Worm (Caenorhabditis elegans) whole organism, mixed stage, embryonic: Measurements from ENCODE around the gene Y75B12B.1.

Source experiments
- M03D4.4 ChIP-seq: sonication (generic microtip); optimal IDR thresholded peaks from 2 replicates; lab custom pipeline; 2017; ENCODE audit warnings: mild to moderate bottlenecking, missing genetic modification characterization, missing compliant biosample characterization
- bed-3 ChIP-seq: fragments of 200-800 bp; sonication (Bioruptor generic); optimal IDR thresholded peaks from 3 replicates; lab custom pipeline; 2018; ENCODE audit warnings: mild to moderate bottlenecking, missing genetic modification characterization, moderate library complexity, missing compliant biosample characterization
- blmp-1 ChIP-seq: fragments of 150-350 bp; optimal IDR thresholded peaks from 2 replicates; lab custom pipeline; 2014; ENCODE audit warnings: missing biosample characterization, missing genetic modification characterization
- ceh-39 ChIP-seq: fragments of 150-350 bp; optimal IDR thresholded peaks from 2 replicates; lab custom pipeline; 2014; ENCODE audit warnings: missing biosample characterization, missing genetic modification characterization
- ceh-43 ChIP-seq: fragments of 200-800 bp; sonication (Bioruptor generic); optimal IDR thresholded peaks from 2 replicates; lab custom pipeline; 2018; ENCODE audit warnings: mild to moderate bottlenecking, missing genetic modification characterization, moderate library complexity, missing compliant biosample characterization
- ceh-83 ChIP-seq: fragments of 200-800 bp; sonication (Bioruptor generic); optimal IDR thresholded peaks from 2 replicates; lab custom pipeline; 2018; ENCODE audit warnings: mild to moderate bottlenecking, missing genetic modification characterization, missing compliant biosample characterization
- ces-1 ChIP-seq: fragments of 150-350 bp; optimal IDR thresholded peaks from 2 replicates; lab custom pipeline; 2014; ENCODE audit warnings: missing biosample characterization, missing genetic modification reagents, missing genetic modification characterization
- cnd-1 ChIP-seq: fragments of 200-800 bp; sonication (Bioruptor generic); optimal IDR thresholded peaks from 2 replicates; lab custom pipeline; 2018; ENCODE audit warnings: mild to moderate bottlenecking, missing genetic modification characterization, missing compliant biosample characterization
- drap-1 ChIP-seq: fragments of 200-800 bp; sonication (Bioruptor generic); optimal IDR thresholded peaks from 3 replicates; lab custom pipeline; 2018; ENCODE audit warnings: mild to moderate bottlenecking, missing genetic modification characterization, missing compliant biosample characterization
- elt-1 ChIP-seq: sonication (generic microtip); optimal IDR thresholded peaks from 2 replicates; lab custom pipeline; 2017; ENCODE audit warnings: missing genetic modification characterization, mild to moderate bottlenecking, missing compliant biosample characterization, antibody characterized with exemption, moderate library complexity, borderline replicate concordance; ENCODE audit not compliant: insufficient read depth
- elt-3 ChIP-seq: fragments of 150-350 bp; optimal IDR thresholded peaks from 2 replicates; lab custom pipeline; 2014; ENCODE audit warnings: missing biosample characterization, missing genetic modification characterization
- flh-1 ChIP-seq: fragments of 200-800 bp; sonication (Bioruptor generic); optimal IDR thresholded peaks from 2 replicates; lab custom pipeline; 2018; ENCODE audit warnings: mild to moderate bottlenecking, missing genetic modification characterization, moderate library complexity, missing compliant biosample characterization
- ham-2 ChIP-seq: fragments of 200-800 bp; sonication (Bioruptor generic); optimal IDR thresholded peaks from 2 replicates; lab custom pipeline; 2018; ENCODE audit warnings: mild to moderate bottlenecking, missing genetic modification characterization, missing compliant biosample characterization
- hlh-1 ChIP-seq: fragments of 150-350 bp; optimal IDR thresholded peaks from 2 replicates; lab custom pipeline; 2014; ENCODE audit warnings: missing biosample characterization, missing genetic modification reagents, missing genetic modification characterization
- lin-13 ChIP-seq: fragments of 150-350 bp; optimal IDR thresholded peaks from 2 replicates; lab custom pipeline; 2014; ENCODE audit warnings: missing biosample characterization, missing genetic modification characterization
- lin-32 ChIP-seq: fragments of 200-800 bp; sonication (Bioruptor generic); optimal IDR thresholded peaks from 2 replicates; lab custom pipeline; 2018; ENCODE audit warnings: mild to moderate bottlenecking, missing genetic modification characterization, missing compliant biosample characterization
- lsy-2 ChIP-seq: fragments of 150-350 bp; optimal IDR thresholded peaks from 2 replicates; lab custom pipeline; 2014; ENCODE audit warnings: missing biosample characterization, missing genetic modification characterization
- mab-5 ChIP-seq: fragments of 150-350 bp; optimal IDR thresholded peaks from 2 replicates; lab custom pipeline; 2014; ENCODE audit warnings: missing biosample characterization, missing genetic modification characterization
- mep-1 ChIP-seq: fragments of 150-350 bp; optimal IDR thresholded peaks from 2 replicates; lab custom pipeline; 2017; ENCODE audit warnings: missing biosample characterization, missing genetic modification reagents, missing genetic modification characterization, inconsistent platforms
- mls-2 ChIP-seq: sonication (generic microtip); optimal IDR thresholded peaks from 2 replicates; lab custom pipeline; 2016; ENCODE audit warnings: mild to moderate bottlenecking, missing genetic modification characterization, moderate library complexity, missing compliant biosample characterization
- nhr-12 ChIP-seq: fragments of 150-350 bp; optimal IDR thresholded peaks from 2 replicates; lab custom pipeline; 2014; ENCODE audit warnings: missing biosample characterization, missing genetic modification characterization
- nhr-2 ChIP-seq: fragments of 150-350 bp; optimal IDR thresholded peaks from 2 replicates; lab custom pipeline; 2014; ENCODE audit warnings: missing biosample characterization, missing genetic modification characterization
- nhr-237 ChIP-seq: fragments of 150-350 bp; optimal IDR thresholded peaks from 2 replicates; lab custom pipeline; 2014; ENCODE audit warnings: missing biosample characterization, missing genetic modification characterization
- nhr-28 ChIP-seq: fragments of 150-350 bp; optimal IDR thresholded peaks from 2 replicates; lab custom pipeline; 2014; ENCODE audit warnings: missing biosample characterization, missing genetic modification characterization
- nhr-76 ChIP-seq: sonication (generic microtip); optimal IDR thresholded peaks from 2 replicates; lab custom pipeline; 2017; ENCODE audit warnings: missing biosample characterization, missing genetic modification characterization
- pha-4 ChIP-seq: fragments of 150-350 bp; optimal IDR thresholded peaks from 2 replicates; lab custom pipeline; 2018; ENCODE audit warnings: missing biosample characterization, missing genetic modification reagents, missing genetic modification characterization
- sem-2 ChIP-seq: fragments of 200-800 bp; sonication (Bioruptor generic); optimal IDR thresholded peaks from 2 replicates; lab custom pipeline; 2018; ENCODE audit warnings: mild to moderate bottlenecking, missing genetic modification characterization, missing compliant biosample characterization
- snpc-4 ChIP-seq: fragments of 150-350 bp; optimal IDR thresholded peaks from 2 replicates; lab custom pipeline; 2014; ENCODE audit warnings: missing biosample characterization, missing genetic modification characterization
- sptf-1 ChIP-seq: sonication (generic microtip); optimal IDR thresholded peaks from 2 replicates; lab custom pipeline; 2017; ENCODE audit warnings: mild to moderate bottlenecking, missing genetic modification characterization, moderate library complexity, missing compliant biosample characterization
- tbx-8 ChIP-seq: fragments of 200-800 bp; sonication (Bioruptor generic); optimal IDR thresholded peaks from 2 replicates; lab custom pipeline; 2018; ENCODE audit warnings: mild to moderate bottlenecking, missing genetic modification characterization, moderate library complexity, missing compliant biosample characterization
- unc-120 ChIP-seq: sonication (generic microtip); optimal IDR thresholded peaks from 2 replicates; lab custom pipeline; 2017; ENCODE audit warnings: missing genetic modification characterization, missing compliant biosample characterization; ENCODE audit not compliant: poor library complexity, severe bottlenecking
- unc-39 ChIP-seq: fragments of 150-350 bp; optimal IDR thresholded peaks from 2 replicates; lab custom pipeline; 2014; ENCODE audit warnings: missing biosample characterization, missing genetic modification characterization
- unc-62 ChIP-seq: fragments of 150-350 bp; optimal IDR thresholded peaks from 2 replicates; lab custom pipeline; 2014; ENCODE audit warnings: missing biosample characterization, missing genetic modification reagents, missing genetic modification characterization
- zip-8 ChIP-seq: fragments of 150-350 bp; optimal IDR thresholded peaks from 2 replicates; lab custom pipeline; 2014; ENCODE audit warnings: missing biosample characterization, missing genetic modification characterization
- ztf-11 ChIP-seq: fragments of 150-350 bp; optimal IDR thresholded peaks from 2 replicates; lab custom pipeline; 2014; ENCODE audit warnings: missing biosample characterization, missing genetic modification characterization

Gene Y75B12B.1

ce11 chrV:15184097-15185040 is at the start of gene Y75B12B.1:
Y75B12B.1 (plus strand) TSS chrV:15184699.
- TF ChIP-seq flh-1 (GFP tag; lab: Kevin White, UChicago) (no peak), unc-62 (GFP tag; lab: Kevin White, UChicago) (no peak), lsy-2 (tag; lab: Kevin White, UChicago) (no peak), tbx-8 (GFP tag; lab: Kevin White, UChicago) (no peak), pha-4 (no peak), elt-1 (tag; lab: Kevin White, UChicago) (no peak), mab-5 (tag; lab: Kevin White, UChicago) (no peak), ceh-39 (tag; lab: Kevin White, UChicago) (no peak), ztf-11 (no peak), bed-3 (GFP tag; lab: Kevin White, UChicago) (no peak), nhr-76 (tag; lab: Kevin White, UChicago) (no peak), cnd-1 (tag; lab: Kevin White, UChicago) (no peak), M03D4.4 (no peak), lin-32 (no peak), ham-2 (no peak), ceh-43 (no peak), unc-120 (tag; lab: Kevin White, UChicago) (no peak), drap-1 (GFP tag; lab: Kevin White, UChicago) (no peak)

ce11 chrV:15136772-15137171 is 47.7 kb upstream of the Y75B12B.1 start, which contains the start of gene aipl-1:
aipl-1 (minus strand) TSS chrV:15136801.
- no peak for TF ChIP-seq blmp-1
- peak; percentile 21 for TF ChIP-seq lin-13 (tag; lab: Kevin White, UChicago)
- TF ChIP-seq elt-1 (tag; lab: Kevin White, UChicago) = no peak
- no peak for TF ChIP-seq drap-1 (GFP tag; lab: Kevin White, UChicago)
- TF ChIP-seq cnd-1 (tag; lab: Kevin White, UChicago) = no peak
- TF ChIP-seq bed-3 (GFP tag; lab: Kevin White, UChicago) = no peak
- TF ChIP-seq pha-4 = peak; percentile 46
- no peak for TF ChIP-seq mls-2 (tag; lab: Kevin White, UChicago)
- peak; percentile 80 for TF ChIP-seq mep-1
- TF ChIP-seq ham-2 = no peak
- no peak for TF ChIP-seq elt-3
- peak; percentile 71 for TF ChIP-seq lsy-2 (tag; lab: Kevin White, UChicago)
- peak; percentile 83 for TF ChIP-seq ces-1 (GFP tag; lab: Kevin White, UChicago)
- peak; percentile 2 for TF ChIP-seq sptf-1 (tag; lab: Kevin White, UChicago)
- TF ChIP-seq ztf-11 = no peak
- TF ChIP-seq ceh-43 = no peak
- TF ChIP-seq nhr-12 = no peak
- no peak for TF ChIP-seq M03D4.4
- TF ChIP-seq lin-32 = no peak
- TF ChIP-seq nhr-76 (tag; lab: Kevin White, UChicago) = no peak
- no peak for TF ChIP-seq mab-5 (tag; lab: Kevin White, UChicago)
- TF ChIP-seq unc-62 (GFP tag; lab: Kevin White, UChicago) = no peak
- no peak for TF ChIP-seq snpc-4 (tag; lab: Kevin White, UChicago)
- peak; percentile 62 for TF ChIP-seq nhr-237 (tag; lab: Kevin White, UChicago)
- peak; percentile 21 for TF ChIP-seq ceh-39 (tag; lab: Kevin White, UChicago)
- TF ChIP-seq sem-2 (GFP tag; lab: Kevin White, UChicago) = no peak
- no peak for TF ChIP-seq nhr-2 (tag; lab: Kevin White, UChicago)
- TF ChIP-seq flh-1 (GFP tag; lab: Kevin White, UChicago) = no peak
- TF ChIP-seq tbx-8 (GFP tag; lab: Kevin White, UChicago) = no peak
- no peak for TF ChIP-seq nhr-28 (tag; lab: Kevin White, UChicago)
- no peak for TF ChIP-seq unc-120 (tag; lab: Kevin White, UChicago)
- TF ChIP-seq zip-8 (tag; lab: Kevin White, UChicago) = no peak
- peak; percentile 27 for TF ChIP-seq hlh-1 (tag; lab: Kevin White, UChicago)
- TF ChIP-seq ceh-83 (GFP tag; lab: Kevin White, UChicago) = no peak
- no peak for TF ChIP-seq unc-39 (tag; lab: Kevin White, UChicago)
